Worm (Caenorhabditis elegans) whole organism, young adult: Measurements from ENCODE around the gene aakg-1.

Experiments
- B0261.1 ChIP-seq: sonication (generic microtip); optimal IDR thresholded peaks from 2 replicates; lab custom pipeline; 2016; ENCODE audit warnings: mild to moderate bottlenecking, missing genetic modification characterization, moderate library complexity, missing compliant biosample characterization
- B0336.3 ChIP-seq: fragments of 200-800 bp; sonication (Bioruptor generic); IDR thresholded peaks from 2 replicates; pipeline ENCODE4 v1.3.6; 2022; ENCODE audit warnings: missing genetic modification characterization, missing compliant biosample characterization
- F52B5.7 ChIP-seq: sonication (generic microtip); optimal IDR thresholded peaks from 2 replicates; lab custom pipeline; 2016; ENCODE audit warnings: mild to moderate bottlenecking, missing genetic modification characterization, missing compliant biosample characterization
- Y53F4B.3 ChIP-seq: fragments of 200-800 bp; sonication (Bioruptor generic); IDR thresholded peaks from 2 replicates; pipeline ENCODE4 v1.3.6; 2022; ENCODE audit warnings: missing genetic modification reagents, missing genetic modification characterization, missing compliant biosample characterization
- Y56A3A.18 ChIP-seq: fragments of 200-800 bp; sonication (Bioruptor generic); IDR thresholded peaks from 2 replicates; pipeline ENCODE4 v1.3.6; 2022; ENCODE audit warnings: missing genetic modification reagents, missing genetic modification characterization, missing compliant biosample characterization
- Y67H2A.10 ChIP-seq: fragments of 200-800 bp; sonication (Bioruptor generic); conservative IDR thresholded peaks from 2 replicates; pipeline ENCODE4 v1.3.6; 2022; ENCODE audit warnings: missing genetic modification reagents, missing genetic modification characterization, missing compliant biosample characterization
- ZK185.1 ChIP-seq: sonication (generic microtip); optimal IDR thresholded peaks from 2 replicates; lab custom pipeline; 2016; ENCODE audit warnings: mild to moderate bottlenecking, missing genetic modification characterization, missing compliant biosample characterization; ENCODE audit not compliant: poor library complexity, severe bottlenecking
- ama-1 ChIP-seq, 3 experiments: fragments of 150-350 bp in 1 of 3; sonication (generic microtip) in 2 of 3; optimal IDR thresholded peaks; 2 replicates each; lab custom pipeline; 2014 to 2018; ENCODE audit warnings: missing biosample characterization in 2 of 3, missing genetic modification characterization in 2 of 3, missing genetic modification reagents in 2 of 3
- aptf-3 ChIP-seq: fragments of 200-800 bp; sonication (Bioruptor generic); IDR thresholded peaks from 2 replicates; pipeline ENCODE4 v1.3.6; 2022; ENCODE audit warnings: missing genetic modification characterization, missing compliant biosample characterization
- atf-7 ChIP-seq: sonication (generic microtip); optimal IDR thresholded peaks from 2 replicates; lab custom pipeline; 2017; ENCODE audit warnings: mild to moderate bottlenecking, missing genetic modification characterization, missing compliant biosample characterization
- attf-3 ChIP-seq: fragments of 200-800 bp; sonication (Bioruptor generic); conservative IDR thresholded peaks from 2 replicates; pipeline ENCODE4 v1.3.6; 2022; ENCODE audit warnings: missing genetic modification reagents, missing genetic modification characterization, missing compliant biosample characterization
- bed-1 ChIP-seq: fragments of 200-800 bp; sonication (Bioruptor generic); IDR thresholded peaks from 2 replicates; pipeline ENCODE4 v1.3.6; 2022; ENCODE audit warnings: missing genetic modification reagents, missing genetic modification characterization, missing compliant biosample characterization
- cebp-1 ChIP-seq, 2 experiments: fragments of 200-800 bp in 1 of 2; sonication (Bioruptor generic) in 1 of 2; sonication (generic microtip) in 1 of 2; IDR thresholded peaks in 1 of 2; optimal IDR thresholded peaks in 1 of 2; 2 replicates each; pipeline versions ENCODE4 v1.3.6 to Lab custom; 2017 to 2022; ENCODE audit warnings: missing compliant biosample characterization in 2 of 2, missing genetic modification characterization in 2 of 2, mild to moderate bottlenecking in 1 of 2, missing genetic modification reagents in 1 of 2, moderate library complexity in 1 of 2
- ceh-100 ChIP-seq: fragments of 200-800 bp; sonication (Bioruptor generic); IDR thresholded peaks from 2 replicates; pipeline ENCODE4 v1.3.6; 2022; ENCODE audit warnings: missing genetic modification reagents, missing genetic modification characterization, missing compliant biosample characterization
- ceh-79 ChIP-seq: sonication (generic microtip); optimal IDR thresholded peaks from 2 replicates; lab custom pipeline; 2017; ENCODE audit warnings: mild to moderate bottlenecking, missing genetic modification characterization, missing compliant biosample characterization
- chd-7 ChIP-seq: sonication (generic microtip); optimal IDR thresholded peaks from 2 replicates; lab custom pipeline; 2016; ENCODE audit warnings: mild to moderate bottlenecking, missing genetic modification characterization, moderate library complexity, missing compliant biosample characterization
- dpl-1 ChIP-seq: fragments of 150-350 bp; optimal IDR thresholded peaks from 2 replicates; lab custom pipeline; 2014; ENCODE audit warnings: missing biosample characterization, missing genetic modification reagents, missing genetic modification characterization
- ets-4 ChIP-seq: fragments of 200-800 bp; sonication (Bioruptor generic); optimal IDR thresholded peaks from 2 replicates; lab custom pipeline; 2018; ENCODE audit warnings: mild to moderate bottlenecking, missing genetic modification characterization, missing compliant biosample characterization
- him-1 ChIP-seq: sonication (generic microtip); optimal IDR thresholded peaks from 2 replicates; lab custom pipeline; 2016; ENCODE audit warnings: missing genotype, missing genetic modification reagents, missing genetic modification characterization, missing compliant biosample characterization
- hlh-12 ChIP-seq: sonication (generic microtip); optimal IDR thresholded peaks from 2 replicates; lab custom pipeline; 2016; ENCODE audit warnings: missing genetic modification characterization, missing compliant biosample characterization
- hlh-26 ChIP-seq: fragments of 200-800 bp; sonication (Bioruptor generic); conservative IDR thresholded peaks from 2 replicates; pipeline ENCODE4 v1.3.6; 2022; ENCODE audit warnings: missing genetic modification reagents, missing genetic modification characterization, missing compliant biosample characterization
- hrde-1 ChIP-seq: sonication (generic microtip); optimal IDR thresholded peaks from 2 replicates; lab custom pipeline; 2016; ENCODE audit warnings: missing genetic modification characterization, mild to moderate bottlenecking, missing compliant biosample characterization, moderate library complexity, missing genotype, missing genetic modification reagents, borderline replicate concordance
- hsf-1 ChIP-seq: fragments of 200-800 bp; sonication (Bioruptor generic); IDR thresholded peaks from 2 replicates; pipeline ENCODE4 v1.3.6; 2022; ENCODE audit warnings: missing genetic modification reagents, missing genetic modification characterization, missing compliant biosample characterization
- lag-1 ChIP-seq: fragments of 200-800 bp; sonication (Bioruptor generic); IDR thresholded peaks from 2 replicates; pipeline ENCODE4 v1.3.6; 2022; ENCODE audit warnings: missing genetic modification reagents, missing genetic modification characterization, missing compliant biosample characterization
- let-526 ChIP-seq: fragments of 200-800 bp; sonication (Bioruptor generic); IDR thresholded peaks from 2 replicates; pipeline ENCODE4 v1.3.6; 2022; ENCODE audit warnings: missing genetic modification reagents, missing genetic modification characterization, missing compliant biosample characterization
- lin-26 ChIP-seq: fragments of 200-800 bp; sonication (Bioruptor generic); IDR thresholded peaks from 2 replicates; pipeline ENCODE4 v1.3.6; 2022; ENCODE audit warnings: missing genetic modification reagents, missing genetic modification characterization, missing compliant biosample characterization
- lin-40 ChIP-seq: sonication (generic microtip); optimal IDR thresholded peaks from 2 replicates; lab custom pipeline; 2016; ENCODE audit warnings: missing genetic modification characterization, mild to moderate bottlenecking, missing compliant biosample characterization, missing genotype, missing genetic modification reagents
- lin-54 ChIP-seq: fragments of 200-800 bp; sonication (Bioruptor generic); optimal IDR thresholded peaks from 2 replicates; lab custom pipeline; 2018; ENCODE audit warnings: mild to moderate bottlenecking, missing genetic modification characterization, missing compliant biosample characterization
- madf-10 ChIP-seq: sonication (generic microtip); optimal IDR thresholded peaks from 2 replicates; lab custom pipeline; 2016; ENCODE audit warnings: mild to moderate bottlenecking, missing genetic modification characterization, missing compliant biosample characterization
- madf-3 ChIP-seq: fragments of 200-800 bp; sonication (Bioruptor generic); IDR thresholded peaks from 2 replicates; pipeline ENCODE4 v1.3.6; 2022; ENCODE audit warnings: missing genetic modification reagents, missing genetic modification characterization, missing compliant biosample characterization
- madf-6 ChIP-seq: fragments of 200-800 bp; sonication (Bioruptor generic); IDR thresholded peaks from 2 replicates; pipeline ENCODE4 v1.3.6; 2022; ENCODE audit warnings: missing genetic modification reagents, missing genetic modification characterization, missing compliant biosample characterization
- mel-28 ChIP-seq: sonication (generic microtip); optimal IDR thresholded peaks from 2 replicates; lab custom pipeline; 2016; ENCODE audit warnings: borderline replicate concordance, mild to moderate bottlenecking, missing genetic modification characterization, missing compliant biosample characterization
- mes-4 ChIP-seq: sonication (generic microtip); optimal IDR thresholded peaks from 2 replicates; lab custom pipeline; 2016; ENCODE audit warnings: missing genotype, missing genetic modification characterization, missing compliant biosample characterization
- nfya-1 ChIP-seq: sonication (generic microtip); optimal IDR thresholded peaks from 2 replicates; lab custom pipeline; 2017; ENCODE audit warnings: antibody characterized with exemption, missing compliant biosample characterization, missing genetic modification characterization, borderline replicate concordance; ENCODE audit not compliant: insufficient read depth
- nhr-120 ChIP-seq: fragments of 200-800 bp; sonication (Bioruptor generic); IDR thresholded peaks from 2 replicates; pipeline ENCODE4 v1.3.6; 2022; ENCODE audit warnings: missing genetic modification characterization, missing compliant biosample characterization
- nhr-27 ChIP-seq: fragments of 200-800 bp; sonication (Bioruptor generic); optimal IDR thresholded peaks from 2 replicates; lab custom pipeline; 2018; ENCODE audit warnings: mild to moderate bottlenecking, missing genetic modification characterization, moderate library complexity, missing compliant biosample characterization
- nhr-80 ChIP-seq: sonication (generic microtip); optimal IDR thresholded peaks from 2 replicates; lab custom pipeline; 2016; ENCODE audit warnings: missing genetic modification characterization, missing compliant biosample characterization
- nhr-90 ChIP-seq: sonication (generic microtip); optimal IDR thresholded peaks from 2 replicates; lab custom pipeline; 2016; ENCODE audit warnings: missing genotype, mild to moderate bottlenecking, missing genetic modification characterization, missing compliant biosample characterization
- pbrm-1 ChIP-seq: fragments of 200-800 bp; sonication (Bioruptor generic); IDR thresholded peaks from 2 replicates; pipeline ENCODE4 v1.3.6; 2022; ENCODE audit warnings: missing genetic modification reagents, missing genetic modification characterization, missing compliant biosample characterization
- rcor-1 ChIP-seq: fragments of 200-800 bp; sonication (Bioruptor generic); IDR thresholded peaks from 2 replicates; pipeline ENCODE4 v1.3.6; 2022; ENCODE audit warnings: missing genetic modification reagents, missing genetic modification characterization, missing compliant biosample characterization
- snpc-4 ChIP-seq, 5 experiments: fragments of 150-350 bp in 1 of 5; sonication (generic microtip) in 4 of 5; optimal IDR thresholded peaks; 2 replicates each; lab custom pipeline; 2014 to 2018; ENCODE audit warnings: missing genetic modification characterization in 5 of 5, missing biosample characterization in 3 of 5, antibody characterized with exemption in 2 of 5, mild to moderate bottlenecking in 2 of 5, missing compliant biosample characterization in 2 of 5, missing genotype in 2 of 5, moderate library complexity in 2 of 5, missing genetic modification reagents in 1 of 5
- somi-1 ChIP-seq: fragments of 200-800 bp; sonication (Bioruptor generic); optimal IDR thresholded peaks from 2 replicates; lab custom pipeline; 2018; ENCODE audit warnings: mild to moderate bottlenecking, missing genetic modification characterization, missing compliant biosample characterization
- ztf-22 ChIP-seq: fragments of 200-800 bp; sonication (Bioruptor generic); optimal IDR thresholded peaks from 2 replicates; lab custom pipeline; 2018; ENCODE audit warnings: mild to moderate bottlenecking, missing genetic modification characterization, moderate library complexity, missing compliant biosample characterization
- ztf-26 ChIP-seq: sonication (generic microtip); optimal IDR thresholded peaks from 2 replicates; lab custom pipeline; 2017; ENCODE audit warnings: missing genetic modification characterization, missing compliant biosample characterization
- ztf-6 ChIP-seq: fragments of 200-800 bp; sonication (Bioruptor generic); IDR thresholded peaks from 2 replicates; pipeline ENCODE4 v1.3.6; 2022; ENCODE audit warnings: missing genetic modification reagents, missing genetic modification characterization, missing compliant biosample characterization

The aakg-1 gene

DNA sequence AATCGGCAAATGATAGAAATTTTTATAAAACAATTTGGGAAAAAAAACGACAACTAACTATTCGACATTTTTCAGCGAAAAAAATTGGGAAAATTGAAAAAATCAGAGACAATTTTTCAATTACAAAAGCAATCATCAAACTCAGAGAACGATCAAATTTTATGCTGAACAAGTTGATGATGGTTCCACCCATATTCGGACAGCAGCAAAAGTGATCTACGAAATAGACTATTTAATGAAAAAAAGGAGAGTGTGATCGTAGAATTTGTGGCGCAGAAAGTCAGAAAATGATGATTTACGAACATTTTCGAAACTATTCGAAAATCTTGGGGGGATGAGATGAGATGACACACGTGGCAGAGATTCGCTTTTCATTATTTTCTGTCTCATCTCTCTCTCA, 23.9 kb downstream of the aakg-1 start:
- TF ChIP-seq hrde-1 (tag; lab: Kevin White, UChicago) (no peak), nfya-1 (tag; lab: Kevin White, UChicago) (no peak), let-526 (GFP tag; lab: Robert Waterston, UW) (no peak), F52B5.7 (tag; lab: Kevin White, UChicago) (no peak), rcor-1 (GFP tag; lab: Robert Waterston, UW) (no peak), madf-10 (tag; lab: Kevin White, UChicago) (no peak), bed-1 (GFP tag; lab: Robert Waterston, UW) (no peak), hlh-26 (no peak)

DNA sequence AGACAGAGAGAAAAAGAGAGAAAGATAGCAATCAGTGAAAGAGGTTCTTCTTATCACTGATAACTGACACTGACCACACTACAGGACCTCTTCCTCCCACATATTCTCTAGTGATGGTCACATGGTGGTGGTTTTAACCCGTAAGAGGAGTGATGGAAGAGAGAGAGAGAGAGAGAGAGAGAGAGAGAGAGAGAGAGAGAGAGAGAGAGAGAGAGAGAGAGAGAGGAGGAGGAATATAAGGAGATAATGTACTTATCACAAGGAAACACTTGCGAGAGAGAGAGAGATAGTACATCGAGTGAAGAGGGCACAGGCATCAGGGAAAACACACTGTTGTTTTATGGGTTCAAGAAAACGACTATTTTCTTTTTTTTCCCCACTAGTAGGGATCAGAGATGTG, 25.5 kb downstream of the aakg-1 start:
- peak; percentile 79 for TF ChIP-seq ztf-22 (GFP tag; lab: Kevin White, UChicago)
- no peak for TF ChIP-seq dpl-1
- no peak for TF ChIP-seq Y67H2A.10 (GFP tag; lab: Robert Waterston, UW)
- TF ChIP-seq ceh-100 (GFP tag; lab: Robert Waterston, UW), result no peak
- peak; percentile 94 for TF ChIP-seq somi-1 (GFP tag; lab: Kevin White, UChicago)
- no peak for TF ChIP-seq aptf-3 (GFP tag; lab: Robert Waterston, UW)
- TF ChIP-seq nhr-80 (tag; lab: Kevin White, UChicago), result peak; percentile 75
- no peak for TF ChIP-seq B0261.1
- TF ChIP-seq ama-1 (optimal IDR thresholded peaks at IDR 0.05; lab: Kevin White, UChicago), result no peak
- TF ChIP-seq ama-1 (GFP tag; optimal IDR thresholded peaks at IDR 0.05; lab: Kevin White, UChicago), result no peak
- TF ChIP-seq ztf-6 (GFP tag; lab: Robert Waterston, UW), result no peak
- no peak for TF ChIP-seq nhr-120 (GFP tag; lab: Robert Waterston, UW)
- peak; percentile 73 for TF ChIP-seq chd-7 (tag; lab: Kevin White, UChicago)
- peak; percentile 47 for TF ChIP-seq ets-4 (GFP tag; lab: Kevin White, UChicago)
- peak; percentile 33 for TF ChIP-seq ZK185.1 (tag; lab: Kevin White, UChicago)
- no peak for TF ChIP-seq nhr-90 (tag; lab: Kevin White, UChicago)
- no peak for TF ChIP-seq madf-3
- no peak for TF ChIP-seq madf-6 (GFP tag; lab: Robert Waterston, UW)
- TF ChIP-seq pbrm-1 (GFP tag; lab: Robert Waterston, UW), result peak; percentile 57; the same call in 1 of the 2 replicates
- no peak for TF ChIP-seq mes-4 (tag; lab: Kevin White, UChicago)
- TF ChIP-seq ceh-79 (tag; lab: Kevin White, UChicago), result no peak
- no peak for TF ChIP-seq hrde-1 (tag; lab: Kevin White, UChicago)
- TF ChIP-seq F52B5.7 (tag; lab: Kevin White, UChicago), result no peak
- no peak for TF ChIP-seq Y53F4B.3 (GFP tag; lab: Robert Waterston, UW)
- 0 out of 2 replicates have a peak, but pooled peaks have one; percentile 17 for TF ChIP-seq Y56A3A.18
- no peak for TF ChIP-seq him-1 (tag; lab: Kevin White, UChicago)
- TF ChIP-seq lin-26 (GFP tag; lab: Robert Waterston, UW), result peak; percentile 52; the same call in 1 of the 2 replicates
- no peak for TF ChIP-seq hlh-12
- no peak for TF ChIP-seq hlh-26
- TF ChIP-seq B0336.3 (GFP tag; lab: Robert Waterston, UW), result peak; percentile 93
- no peak for TF ChIP-seq lag-1 (GFP tag; lab: Robert Waterston, UW)
- TF ChIP-seq atf-7 (tag; lab: Kevin White, UChicago), result peak; percentile 90
- TF ChIP-seq cebp-1 (GFP tag; IDR thresholded peaks at IDR 0.05; lab: Robert Waterston, UW), result no peak
- TF ChIP-seq cebp-1 (tag; optimal IDR thresholded peaks at IDR 0.05; lab: Kevin White, UChicago), result peak; percentile 77
- TF ChIP-seq nhr-27 (tag; lab: Kevin White, UChicago), result no peak
- TF ChIP-seq mel-28, result no peak
- no peak for TF ChIP-seq snpc-4 (GFP tag; optimal IDR thresholded peaks at IDR 0.05; lab: Kevin White, UChicago)
- TF ChIP-seq snpc-4 (tag; optimal IDR thresholded peaks at IDR 0.05; lab: Kevin White, UChicago), result no peak
- 0 out of 2 replicates have a peak, but pooled peaks have one; percentile 37 for TF ChIP-seq hsf-1 (GFP tag; lab: Robert Waterston, UW)
- TF ChIP-seq lin-54 (GFP tag; lab: Kevin White, UChicago), result peak; percentile 45
- TF ChIP-seq attf-3 (GFP tag; lab: Robert Waterston, UW), result no peak
- peak; percentile 52 for TF ChIP-seq lin-40
- peak; percentile 94 for TF ChIP-seq ztf-26 (tag; lab: Kevin White, UChicago)
